Fruit fly (Drosophila melanogaster) whole organism, embryonic: ENCODE data around the gene CG33111.

Experiments
- Antp ChIP-seq: fragments of 200-800 bp; sonication (Bioruptor generic); optimal IDR thresholded peaks from 3 replicates; lab custom pipeline; 2016; ENCODE audit warnings: missing biosample characterization, missing genetic modification characterization
- Bgb ChIP-seq: fragments of 200-800 bp; sonication (Bioruptor generic); IDR thresholded peaks from 2 replicates; pipeline ENCODE4 v1.3.6; 2022; ENCODE audit warnings: missing biosample characterization, missing genetic modification characterization; ENCODE audit not compliant: partially characterized antibody
- C15 ChIP-seq: fragments of 200-800 bp; sonication (Bioruptor generic); IDR thresholded peaks from 3 replicates; pipeline ENCODE4 v1.3.6; 2022; ENCODE audit warnings: missing biosample characterization, missing genetic modification characterization
- CG10209 ChIP-seq: fragments of 200-800 bp; sonication (Bioruptor generic); optimal IDR thresholded peaks from 3 replicates; lab custom pipeline; 2017; ENCODE audit warnings: missing biosample characterization, mild to moderate bottlenecking, missing genetic modification characterization, missing genetic modification reagents
- CG10267 ChIP-seq: fragments of 200-800 bp; sonication (Bioruptor generic); optimal IDR thresholded peaks from 2 replicates; lab custom pipeline; 2018; ENCODE audit warnings: missing biosample characterization, mild to moderate bottlenecking, missing genetic modification characterization, moderate library complexity
- CG10274 ChIP-seq: fragments of 200-800 bp; sonication (Bioruptor generic); optimal IDR thresholded peaks from 3 replicates; lab custom pipeline; 2017; ENCODE audit warnings: missing biosample characterization, mild to moderate bottlenecking, missing genetic modification characterization
- CG10321 ChIP-seq: fragments of 200-800 bp; sonication (Bioruptor generic); IDR thresholded peaks from 2 replicates; pipeline ENCODE4 v1.3.6; 2022; ENCODE audit warnings: missing biosample characterization, missing genetic modification characterization
- CG12104 ChIP-seq: fragments of 200-800 bp; sonication (Bioruptor generic); optimal IDR thresholded peaks from 3 replicates; lab custom pipeline; 2016; ENCODE audit warnings: missing biosample characterization, missing genetic modification characterization
- CG1233 ChIP-seq: fragments of 200-800 bp; sonication (Bioruptor generic); optimal IDR thresholded peaks from 4 replicates; lab custom pipeline; 2018; ENCODE audit warnings: missing biosample characterization, mild to moderate bottlenecking, missing genetic modification characterization
- CG15011 ChIP-seq: fragments of 200-800 bp; sonication (Bioruptor generic); optimal IDR thresholded peaks from 3 replicates; lab custom pipeline; 2018; ENCODE audit warnings: missing biosample characterization, mild to moderate bottlenecking, missing genetic modification characterization
- CG2120 ChIP-seq: fragments of 200-800 bp; sonication (Bioruptor generic); optimal IDR thresholded peaks from 3 replicates; lab custom pipeline; 2016; ENCODE audit warnings: missing biosample characterization, missing genetic modification characterization
- CG2678 ChIP-seq: fragments of 200-800 bp; sonication (Bioruptor generic); optimal IDR thresholded peaks from 3 replicates; lab custom pipeline; 2019; ENCODE audit warnings: missing biosample characterization, mild to moderate bottlenecking, missing genetic modification characterization, moderate library complexity
- CG31441 ChIP-seq: fragments of 200-800 bp; sonication (Bioruptor generic); IDR thresholded peaks from 2 replicates; pipeline ENCODE4 v1.3.6; 2022; ENCODE audit warnings: missing biosample characterization, missing genetic modification characterization
- CG34376 ChIP-seq: fragments of 200-800 bp; sonication (Bioruptor generic); optimal IDR thresholded peaks from 2 replicates; lab custom pipeline; 2018; ENCODE audit warnings: missing biosample characterization, mild to moderate bottlenecking, missing genetic modification characterization
- CG3847 ChIP-seq: fragments of 200-800 bp; sonication (Bioruptor generic); IDR thresholded peaks from 2 replicates; pipeline ENCODE4 v1.3.6; 2022; ENCODE audit warnings: missing biosample characterization, missing genetic modification characterization
- CG6175 ChIP-seq: fragments of 200-800 bp; sonication (Bioruptor generic); IDR thresholded peaks from 3 replicates; pipeline ENCODE4 v1.3.6; 2022; ENCODE audit warnings: missing biosample characterization, missing genetic modification characterization
- CG7357 ChIP-seq: fragments of 200-800 bp; sonication (Bioruptor generic); IDR thresholded peaks from 3 replicates; pipeline ENCODE4 v1.3.6; 2022; ENCODE audit warnings: missing biosample characterization, missing genetic modification characterization
- CG7745 ChIP-seq: fragments of 200-800 bp; sonication (Bioruptor generic); optimal IDR thresholded peaks from 2 replicates; lab custom pipeline; 2018; ENCODE audit warnings: missing biosample characterization, mild to moderate bottlenecking, missing genetic modification characterization, moderate library complexity
- CG7928 ChIP-seq: fragments of 200-800 bp; sonication (Bioruptor generic); optimal IDR thresholded peaks from 2 replicates; lab custom pipeline; 2017; ENCODE audit warnings: missing biosample characterization, mild to moderate bottlenecking, missing genetic modification characterization
- CG8359 ChIP-seq: fragments of 200-800 bp; sonication (Bioruptor generic); optimal IDR thresholded peaks from 2 replicates; lab custom pipeline; 2017; ENCODE audit warnings: missing biosample characterization, mild to moderate bottlenecking, missing genetic modification characterization, borderline replicate concordance
- CG8924 ChIP-seq: fragments of 200-800 bp; optimal IDR thresholded peaks from 3 replicates; lab custom pipeline; 2019; ENCODE audit warnings: missing biosample characterization, mild to moderate bottlenecking, missing genetic modification characterization, moderate library complexity
- CG9215 ChIP-seq: fragments of 200-800 bp; sonication (Bioruptor generic); IDR thresholded peaks from 2 replicates; pipeline ENCODE4 v1.3.6; 2022; ENCODE audit warnings: missing biosample characterization, missing genetic modification characterization
- D ChIP-seq, 2 experiments: fragments of 200-800 bp in 1 of 2; fragments of >200 bp in 1 of 2; sonication (Bioruptor generic) in 1 of 2; optimal IDR thresholded peaks; 2 replicates in 1 of 2; 3 replicates in 1 of 2; lab custom pipeline; 2017; ENCODE audit warnings: mild to moderate bottlenecking in 1 of 2, missing biosample characterization in 1 of 2, missing genetic modification characterization in 1 of 2, missing genetic modification reagents in 1 of 2
- Dad ChIP-seq: fragments of 200-800 bp; sonication (Bioruptor generic); optimal IDR thresholded peaks from 3 replicates; lab custom pipeline; 2016; ENCODE audit warnings: missing biosample characterization, missing genetic modification characterization
- Dek ChIP-seq: fragments of 200-800 bp; sonication (Bioruptor generic); optimal IDR thresholded peaks from 3 replicates; lab custom pipeline; 2019; ENCODE audit warnings: missing biosample characterization, mild to moderate bottlenecking, missing genetic modification characterization, moderate library complexity
- HLH54F ChIP-seq: fragments of 200-800 bp; sonication (Bioruptor generic); optimal IDR thresholded peaks from 3 replicates; lab custom pipeline; 2016; ENCODE audit warnings: missing biosample characterization, missing genetic modification characterization
- Hand ChIP-seq: fragments of 200-800 bp; sonication (Bioruptor generic); optimal IDR thresholded peaks from 2 replicates; lab custom pipeline; 2017; ENCODE audit warnings: mild to moderate bottlenecking, missing biosample characterization, missing genetic modification reagents, missing genetic modification characterization
- Meics ChIP-seq: fragments of 200-800 bp; sonication (Bioruptor generic); optimal IDR thresholded peaks from 2 replicates; lab custom pipeline; 2017; ENCODE audit warnings: missing biosample characterization, mild to moderate bottlenecking, missing genetic modification characterization
- Mrtf ChIP-seq: fragments of 200-800 bp; sonication (Bioruptor generic); IDR thresholded peaks from 3 replicates; pipeline ENCODE4 v1.3.6; 2022; ENCODE audit warnings: missing biosample characterization, missing genetic modification characterization
- Rfx ChIP-seq: fragments of 200-800 bp; sonication (Bioruptor generic); IDR thresholded peaks from 2 replicates; pipeline ENCODE4 v1.3.6; 2022; ENCODE audit warnings: missing biosample characterization, missing genetic modification characterization
- Sin3A ChIP-seq: fragments of >200 bp; optimal IDR thresholded peaks from 2 replicates; lab custom pipeline; 2018
- Vsx1 ChIP-seq: fragments of 200-800 bp; sonication (Bioruptor generic); optimal IDR thresholded peaks from 2 replicates; lab custom pipeline; 2017; ENCODE audit warnings: missing biosample characterization, mild to moderate bottlenecking, missing genetic modification characterization, missing genetic modification reagents
- al ChIP-seq: fragments of 200-800 bp; sonication (Bioruptor generic); IDR thresholded peaks from 2 replicates; pipeline ENCODE4 v1.3.6; 2022; ENCODE audit warnings: missing biosample characterization, missing genetic modification characterization
- bbx ChIP-seq: fragments of 200-800 bp; sonication (Bioruptor generic); IDR thresholded peaks from 2 replicates; pipeline ENCODE4 v1.3.6; 2022; ENCODE audit warnings: missing biosample characterization, missing genetic modification characterization; ENCODE audit not compliant: partially characterized antibody
- bcd ChIP-seq: fragments of 200-800 bp; sonication (Bioruptor generic); optimal IDR thresholded peaks from 2 replicates; lab custom pipeline; 2017; ENCODE audit warnings: missing biosample characterization, mild to moderate bottlenecking, missing genetic modification characterization
- dysf ChIP-seq: fragments of 200-800 bp; sonication (Bioruptor generic); IDR thresholded peaks from 3 replicates; pipeline ENCODE4 v1.3.6; 2022; ENCODE audit warnings: missing biosample characterization, missing genetic modification characterization
- fd3F ChIP-seq: fragments of 200-800 bp; sonication (Bioruptor generic); optimal IDR thresholded peaks from 2 replicates; lab custom pipeline; 2018; ENCODE audit warnings: missing biosample characterization, mild to moderate bottlenecking, missing genetic modification characterization, moderate library complexity
- gem ChIP-seq: fragments of 200-800 bp; sonication (Bioruptor generic); optimal IDR thresholded peaks from 2 replicates; lab custom pipeline; 2019; ENCODE audit warnings: missing biosample characterization, mild to moderate bottlenecking, missing genetic modification characterization, moderate library complexity
- grn ChIP-seq: fragments of 200-800 bp; sonication (Bioruptor generic); optimal IDR thresholded peaks from 3 replicates; lab custom pipeline; 2017; ENCODE audit warnings: missing biosample characterization, missing genetic modification characterization
- jing ChIP-seq: fragments of 200-800 bp; sonication (Bioruptor generic); optimal IDR thresholded peaks from 2 replicates; lab custom pipeline; 2018; ENCODE audit warnings: missing biosample characterization, mild to moderate bottlenecking, missing genetic modification characterization
- lbe ChIP-seq: fragments of 200-800 bp; sonication (Bioruptor generic); optimal IDR thresholded peaks from 2 replicates; lab custom pipeline; 2016; ENCODE audit warnings: missing biosample characterization, mild to moderate bottlenecking, missing genetic modification characterization
- lmd ChIP-seq: fragments of 200-800 bp; sonication (Bioruptor generic); IDR thresholded peaks from 2 replicates; pipeline ENCODE4 v1.3.6; 2022; ENCODE audit warnings: missing biosample characterization, missing genetic modification characterization
- nerfin-2 ChIP-seq: fragments of 200-800 bp; sonication (Bioruptor generic); IDR thresholded peaks from 2 replicates; pipeline ENCODE4 v1.3.6; 2022; ENCODE audit warnings: missing biosample characterization, missing genetic modification characterization; ENCODE audit not compliant: partially characterized antibody
- oc ChIP-seq: fragments of 200-800 bp; sonication (Bioruptor generic); optimal IDR thresholded peaks from 2 replicates; lab custom pipeline; 2018; ENCODE audit warnings: missing biosample characterization, mild to moderate bottlenecking, missing genetic modification characterization, moderate library complexity
- sc ChIP-seq, 3 experiments: fragments of >200 bp in 2 of 3; fragments of 200-800 bp in 1 of 3; sonication (Bioruptor generic) in 1 of 3; optimal IDR thresholded peaks; 2 replicates in 2 of 3; 3 replicates in 1 of 3; lab custom pipeline; 2017; ENCODE audit warnings: mild to moderate bottlenecking in 1 of 3, missing biosample characterization in 1 of 3, missing genetic modification characterization in 1 of 3, missing genetic modification reagents in 1 of 3
- sd ChIP-seq: fragments of 200-800 bp; sonication (Bioruptor generic); optimal IDR thresholded peaks from 3 replicates; lab custom pipeline; 2018; ENCODE audit warnings: missing biosample characterization, mild to moderate bottlenecking, missing genetic modification characterization, moderate library complexity
- sob ChIP-seq: fragments of 200-800 bp; sonication (Bioruptor generic); IDR thresholded peaks from 2 replicates; pipeline ENCODE4 v1.3.6; 2022; ENCODE audit warnings: missing biosample characterization, missing genetic modification characterization
- tap ChIP-seq: fragments of 200-800 bp; optimal IDR thresholded peaks from 3 replicates; lab custom pipeline; 2019; ENCODE audit warnings: missing biosample characterization, mild to moderate bottlenecking, missing genetic modification characterization, moderate library complexity
- tx ChIP-seq: fragments of 200-800 bp; sonication (Bioruptor generic); optimal IDR thresholded peaks from 2 replicates; lab custom pipeline; 2016; ENCODE audit warnings: missing biosample characterization, missing genetic modification characterization
- usp ChIP-seq: fragments of >200 bp; optimal IDR thresholded peaks from 2 replicates; lab custom pipeline; 2017; ENCODE audit warnings: missing biosample characterization, missing genetic modification characterization

The CG33111 gene

dm6 chr3R:23820290-23820689 is 1.3 kb upstream of the CG33111 start (continued):
- TF ChIP-seq Hand (GFP tag; lab: Kevin White, UChicago), result no peak
- no peak for TF ChIP-seq Dad (GFP tag; lab: Kevin White, UChicago)
- peak; percentile 51 for TF ChIP-seq CG2678
- TF ChIP-seq Rfx, result peak; percentile 65
- peak; percentile 44; the same call in 1 of the 2 replicates for TF ChIP-seq CG3847 (GFP tag; lab: Robert Waterston, UW)
- TF ChIP-seq CG10321 (GFP tag; lab: Robert Waterston, UW), result no peak
- TF ChIP-seq CG31441 (GFP tag; lab: Robert Waterston, UW), result 0 out of 2 replicates have a peak, but pooled peaks have one; percentile 44
- TF ChIP-seq CG10267 (tag; lab: Kevin White, UChicago), result peak; percentile 43
- peak; percentile 48; the same call in 1 of the 2 replicates for TF ChIP-seq bbx (GFP tag; lab: Robert Waterston, UW)
- TF ChIP-seq grn (GFP tag; lab: Kevin White, UChicago), result no peak
- TF ChIP-seq Vsx1 (GFP tag; lab: Kevin White, UChicago), result peak; percentile 26
- no peak for TF ChIP-seq jing
- no peak for TF ChIP-seq CG6175 (GFP tag; lab: Robert Waterston, UW)
- TF ChIP-seq CG10274 (GFP tag; lab: Kevin White, UChicago), result no peak
- no peak for TF ChIP-seq Antp
- TF ChIP-seq lbe (GFP tag; lab: Kevin White, UChicago), result no peak
- TF ChIP-seq CG7928 (GFP tag; lab: Kevin White, UChicago), result no peak
- TF ChIP-seq sc (optimal IDR thresholded peaks at IDR 0.05; lab: Kevin White, UChicago), result no peak
- TF ChIP-seq sc (GFP tag; optimal IDR thresholded peaks at IDR 0.05; lab: Kevin White, UChicago), result no peak
- TF ChIP-seq oc, result no peak
- TF ChIP-seq CG8359 (GFP tag; lab: Kevin White, UChicago), result no peak
- TF ChIP-seq Bgb (GFP tag; lab: Robert Waterston, UW), result peak; percentile 27; the same call in 1 of the 2 replicates
- no peak for TF ChIP-seq tap (tag; lab: Kevin White, UChicago)
- TF ChIP-seq gem, result peak; percentile 64
- TF ChIP-seq sd (tag; lab: Kevin White, UChicago), result peak; percentile 90
- TF ChIP-seq D (optimal IDR thresholded peaks at IDR 0.05; lab: Kevin White, UChicago), result no peak
- no peak for TF ChIP-seq D (GFP tag; optimal IDR thresholded peaks at IDR 0.05; lab: Kevin White, UChicago)
- TF ChIP-seq CG15011, result no peak
- no peak for TF ChIP-seq CG1233
- no peak for TF ChIP-seq tx (GFP tag; lab: Kevin White, UChicago)
- TF ChIP-seq sob, result peak; percentile 52
- no peak for TF ChIP-seq dysf
- no peak for TF ChIP-seq nerfin-2 (GFP tag; lab: Robert Waterston, UW)

- no peak for TF ChIP-seq CG9215
- TF ChIP-seq Sin3A (lab: Kevin White, UChicago), result no peak
- peak; percentile 38 for TF ChIP-seq lmd (GFP tag; lab: Robert Waterston, UW)
- no peak for TF ChIP-seq CG7357 (GFP tag; lab: Robert Waterston, UW)
- no peak for TF ChIP-seq bcd (GFP tag; lab: Kevin White, UChicago)
- TF ChIP-seq tx (GFP tag; lab: Kevin White, UChicago), result no peak
- TF ChIP-seq HLH54F (GFP tag; lab: Kevin White, UChicago), result no peak
- no peak for TF ChIP-seq CG15011
- no peak for TF ChIP-seq C15 (GFP tag; lab: Robert Waterston, UW)
- no peak for TF ChIP-seq CG2120 (GFP tag; lab: Kevin White, UChicago)
- TF ChIP-seq al (GFP tag; lab: Robert Waterston, UW), result no peak
- no peak for TF ChIP-seq usp (GFP tag; lab: Kevin White, UChicago)
- peak; percentile 25 for TF ChIP-seq fd3F (GFP tag; lab: Kevin White, UChicago)
- TF ChIP-seq Dek (tag; lab: Kevin White, UChicago), result no peak
- TF ChIP-seq Meics, result no peak
- TF ChIP-seq CG34376 (GFP tag; lab: Kevin White, UChicago), result no peak
- TF ChIP-seq CG10209 (GFP tag; lab: Kevin White, UChicago), result no peak
- TF ChIP-seq CG12104 (GFP tag; lab: Kevin White, UChicago), result no peak
- TF ChIP-seq Mrtf (GFP tag; lab: Robert Waterston, UW), result no peak; the same call in 2 of the 3 replicates
- no peak for TF ChIP-seq CG7745 (tag; lab: Kevin White, UChicago)
- TF ChIP-seq CG8924, result peak; percentile 22
These were observed 1.4 kb downstream of the CG33111 start for dm6 chr3R:23817566-23818202.
